Worm (Caenorhabditis elegans): ENCODE measurements around the gene srr-4.

Gene srr-4

ce11 chrV:5027640-5028039, 8.6 kb downstream of the srr-4 start, which contains the start of gene cpt-4:
Gene cpt-4, minus strand, starts transcription at chrV:5027723.
- no peak for TF ChIP-seq ztf-23 (GFP tag; IDR thresholded peaks at IDR 0.05)
- no peak for TF ChIP-seq flt-1 (GFP tag; IDR thresholded peaks at IDR 0.05)
- TF ChIP-seq T22C8.4 (GFP tag; IDR thresholded peaks at IDR 0.05) = no peak
- no peak for TF ChIP-seq ref-1 (GFP tag; conservative IDR thresholded peaks at IDR 0.05)
- no peak for TF ChIP-seq tab-1 (GFP tag; IDR thresholded peaks at IDR 0.05)
- no peak for TF ChIP-seq klf-2 (GFP tag; conservative IDR thresholded peaks at IDR 0.05)
- no peak for TF ChIP-seq cog-1 (tag; optimal IDR thresholded peaks at IDR 0.05)
- TF ChIP-seq ztf-29 (GFP tag; IDR thresholded peaks at IDR 0.05) = no peak
- no peak for TF ChIP-seq med-1 (GFP tag; optimal IDR thresholded peaks at IDR 0.05; ENCODE audit: insufficient read depth)

- no peak for TF ChIP-seq tab-1 (GFP tag; IDR thresholded peaks at IDR 0.05)
- no peak for TF ChIP-seq flt-1 (GFP tag; IDR thresholded peaks at IDR 0.05)
- no peak for TF ChIP-seq ztf-29 (GFP tag; IDR thresholded peaks at IDR 0.05)
- TF ChIP-seq T22C8.4 (GFP tag; IDR thresholded peaks at IDR 0.05) = no peak
- no peak for TF ChIP-seq cog-1 (tag; optimal IDR thresholded peaks at IDR 0.05)
- TF ChIP-seq klf-2 (GFP tag; conservative IDR thresholded peaks at IDR 0.05) = no peak
- TF ChIP-seq ref-1 (GFP tag; conservative IDR thresholded peaks at IDR 0.05) = no peak
- no peak for TF ChIP-seq ztf-23 (GFP tag; IDR thresholded peaks at IDR 0.05)
- TF ChIP-seq med-1 (GFP tag; optimal IDR thresholded peaks at IDR 0.05; ENCODE audit: insufficient read depth) = no peak
Measured at ce11 chrV:5030212-5030611, 11.2 kb downstream of the srr-4 start.

ce11 chrV:5030715-5031114, 11.7 kb downstream of the srr-4 start, which contains the start of gene swt-7:
Gene swt-7, minus strand, starts transcription at chrV:5030815.
- no peak for TF ChIP-seq ztf-23 (GFP tag; IDR thresholded peaks at IDR 0.05)
- no peak for TF ChIP-seq tab-1 (GFP tag; IDR thresholded peaks at IDR 0.05)
- TF ChIP-seq flt-1 (GFP tag; IDR thresholded peaks at IDR 0.05) = no peak
- no peak for TF ChIP-seq cog-1 (tag; optimal IDR thresholded peaks at IDR 0.05)
- no peak for TF ChIP-seq T22C8.4 (GFP tag; IDR thresholded peaks at IDR 0.05)
- TF ChIP-seq ztf-29 (GFP tag; IDR thresholded peaks at IDR 0.05) = no peak
- no peak for TF ChIP-seq ref-1 (GFP tag; conservative IDR thresholded peaks at IDR 0.05)
- no peak for TF ChIP-seq klf-2 (GFP tag; conservative IDR thresholded peaks at IDR 0.05)
- no peak for TF ChIP-seq med-1 (GFP tag; optimal IDR thresholded peaks at IDR 0.05; ENCODE audit: insufficient read depth)

- TF ChIP-seq ztf-29 (GFP tag; IDR thresholded peaks at IDR 0.05) = no peak
- TF ChIP-seq med-1 (GFP tag; optimal IDR thresholded peaks at IDR 0.05; ENCODE audit: insufficient read depth) = no peak
- TF ChIP-seq flt-1 (GFP tag; IDR thresholded peaks at IDR 0.05) = no peak
- TF ChIP-seq T22C8.4 (GFP tag; IDR thresholded peaks at IDR 0.05) = no peak
- no peak for TF ChIP-seq ztf-23 (GFP tag; IDR thresholded peaks at IDR 0.05)
- no peak for TF ChIP-seq cog-1 (tag; optimal IDR thresholded peaks at IDR 0.05)
- no peak for TF ChIP-seq tab-1 (GFP tag; IDR thresholded peaks at IDR 0.05)
- no peak for TF ChIP-seq ref-1 (GFP tag; conservative IDR thresholded peaks at IDR 0.05)
- no peak for TF ChIP-seq klf-2 (GFP tag; conservative IDR thresholded peaks at IDR 0.05)
Measured at ce11 chrV:5031764-5032163, 12.7 kb downstream of the srr-4 start.

- TF ChIP-seq T22C8.4 (GFP tag; IDR thresholded peaks at IDR 0.05) (no peak), flt-1 (GFP tag; IDR thresholded peaks at IDR 0.05) (no peak), tab-1 (GFP tag; IDR thresholded peaks at IDR 0.05) (no peak), ref-1 (GFP tag; conservative IDR thresholded peaks at IDR 0.05) (no peak), cog-1 (tag; optimal IDR thresholded peaks at IDR 0.05) (no peak), ztf-23 (GFP tag; IDR thresholded peaks at IDR 0.05) (no peak)
Measured at ce11 chrV:5032176-5032575, 13.2 kb downstream of the srr-4 start.

- no peak for TF ChIP-seq flt-1 (GFP tag; IDR thresholded peaks at IDR 0.05)
- no peak for TF ChIP-seq med-1 (GFP tag; optimal IDR thresholded peaks at IDR 0.05; ENCODE audit: insufficient read depth)
- no peak for TF ChIP-seq klf-2 (GFP tag; conservative IDR thresholded peaks at IDR 0.05)
- TF ChIP-seq T22C8.4 (GFP tag; IDR thresholded peaks at IDR 0.05) = no peak
- TF ChIP-seq ztf-23 (GFP tag; IDR thresholded peaks at IDR 0.05) = no peak
- TF ChIP-seq ref-1 (GFP tag; conservative IDR thresholded peaks at IDR 0.05) = no peak
- TF ChIP-seq ztf-29 (GFP tag; IDR thresholded peaks at IDR 0.05) = no peak
- TF ChIP-seq tab-1 (GFP tag; IDR thresholded peaks at IDR 0.05) = no peak
- TF ChIP-seq cog-1 (tag; optimal IDR thresholded peaks at IDR 0.05) = no peak
Measured at ce11 chrV:5033099-5033498, 14.1 kb downstream of the srr-4 start, which contains the start of gene K11D12.13. Gene K11D12.13, plus strand, starts transcription at chrV:5033399.

ce11 chrV:5035058-5035457, 16.0 kb downstream of the srr-4 start, which contains the start of gene K11D12.6:
Gene K11D12.6, minus strand, starts transcription at chrV:5035158.
- no peak for TF ChIP-seq T22C8.4 (GFP tag; IDR thresholded peaks at IDR 0.05)
- TF ChIP-seq ztf-29 (GFP tag; IDR thresholded peaks at IDR 0.05) = no peak
- TF ChIP-seq klf-2 (GFP tag; conservative IDR thresholded peaks at IDR 0.05) = no peak
- TF ChIP-seq ref-1 (GFP tag; conservative IDR thresholded peaks at IDR 0.05) = no peak
- no peak for TF ChIP-seq tab-1 (GFP tag; IDR thresholded peaks at IDR 0.05)

- TF ChIP-seq ztf-29 (GFP tag; IDR thresholded peaks at IDR 0.05) (no peak), T22C8.4 (GFP tag; IDR thresholded peaks at IDR 0.05) (no peak), ztf-23 (GFP tag; IDR thresholded peaks at IDR 0.05) (no peak), klf-2 (GFP tag; conservative IDR thresholded peaks at IDR 0.05) (no peak), med-1 (GFP tag; optimal IDR thresholded peaks at IDR 0.05; ENCODE audit: insufficient read depth) (no peak), cog-1 (tag; optimal IDR thresholded peaks at IDR 0.05) (no peak), flt-1 (GFP tag; IDR thresholded peaks at IDR 0.05) (no peak), tab-1 (GFP tag; IDR thresholded peaks at IDR 0.05) (no peak), ref-1 (GFP tag; conservative IDR thresholded peaks at IDR 0.05) (no peak)
Measured at ce11 chrV:5036364-5036763, 17.3 kb downstream of the srr-4 start, which contains the start of gene K11D12.7. Gene K11D12.7, minus strand, starts transcription at chrV:5036464.

- no peak for TF ChIP-seq ztf-29 (GFP tag; IDR thresholded peaks at IDR 0.05)
- TF ChIP-seq ref-1 (GFP tag; conservative IDR thresholded peaks at IDR 0.05) = no peak
- no peak for TF ChIP-seq klf-2 (GFP tag; conservative IDR thresholded peaks at IDR 0.05)
- TF ChIP-seq T22C8.4 (GFP tag; IDR thresholded peaks at IDR 0.05) = no peak
- no peak for TF ChIP-seq ztf-23 (GFP tag; IDR thresholded peaks at IDR 0.05)
- no peak for TF ChIP-seq cog-1 (tag; optimal IDR thresholded peaks at IDR 0.05)
- no peak for TF ChIP-seq flt-1 (GFP tag; IDR thresholded peaks at IDR 0.05)
- no peak for TF ChIP-seq tab-1 (GFP tag; IDR thresholded peaks at IDR 0.05)
- no peak for TF ChIP-seq med-1 (GFP tag; optimal IDR thresholded peaks at IDR 0.05; ENCODE audit: insufficient read depth)
Measured at ce11 chrV:5038449-5038848, 19.4 kb downstream of the srr-4 start.

ce11 chrV:5039559-5039958, 20.5 kb downstream of the srr-4 start, which contains the start of gene K11D12.11:
Gene K11D12.11, minus strand, starts transcription at chrV:5039600.
- no peak for TF ChIP-seq klf-2 (GFP tag; conservative IDR thresholded peaks at IDR 0.05)
- no peak for TF ChIP-seq ztf-23 (GFP tag; IDR thresholded peaks at IDR 0.05)
- TF ChIP-seq tab-1 (GFP tag; IDR thresholded peaks at IDR 0.05) = no peak
- no peak for TF ChIP-seq T22C8.4 (GFP tag; IDR thresholded peaks at IDR 0.05)
- TF ChIP-seq cog-1 (tag; optimal IDR thresholded peaks at IDR 0.05) = no peak
- no peak for TF ChIP-seq ztf-29 (GFP tag; IDR thresholded peaks at IDR 0.05)
- TF ChIP-seq flt-1 (GFP tag; IDR thresholded peaks at IDR 0.05) = no peak
- no peak for TF ChIP-seq ref-1 (GFP tag; conservative IDR thresholded peaks at IDR 0.05)
- no peak for TF ChIP-seq med-1 (GFP tag; optimal IDR thresholded peaks at IDR 0.05; ENCODE audit: insufficient read depth)

Measured in whole organism, midembryonic.